Worm (Caenorhabditis elegans) whole organism, L2 larva: ENCODE measurements around the gene F22F1.2.

Source experiments
- egl-27 ChIP-seq: sonication (generic microtip); optimal IDR thresholded peaks from 3 replicates; lab custom pipeline; 2017; ENCODE audit warnings: missing biosample characterization, missing genetic modification reagents, missing genetic modification characterization
- gmeb-1 ChIP-seq: fragments of 150-350 bp; optimal IDR thresholded peaks from 2 replicates; lab custom pipeline; 2014; ENCODE audit warnings: missing biosample characterization, missing genetic modification characterization
- lin-39 ChIP-seq: fragments of 150-350 bp; optimal IDR thresholded peaks from 2 replicates; lab custom pipeline; 2014; ENCODE audit warnings: missing biosample characterization, missing genetic modification reagents, missing genetic modification characterization
- nhr-11 ChIP-seq: fragments of 150-350 bp; optimal IDR thresholded peaks from 2 replicates; lab custom pipeline; 2014; ENCODE audit warnings: missing biosample characterization, missing genetic modification characterization
- nhr-23 ChIP-seq: fragments of 150-350 bp; optimal IDR thresholded peaks from 2 replicates; lab custom pipeline; 2014; ENCODE audit warnings: missing biosample characterization, missing genetic modification reagents, missing genetic modification characterization
- nhr-237 ChIP-seq: fragments of 150-350 bp; optimal IDR thresholded peaks from 2 replicates; lab custom pipeline; 2014; ENCODE audit warnings: missing biosample characterization, missing genetic modification characterization
- sem-4 ChIP-seq: fragments of 150-350 bp; optimal IDR thresholded peaks from 2 replicates; lab custom pipeline; 2014; ENCODE audit warnings: missing biosample characterization, missing genetic modification reagents, missing genetic modification characterization
- sma-3 ChIP-seq: sonication (generic microtip); optimal IDR thresholded peaks from 2 replicates; lab custom pipeline; 2016; ENCODE audit warnings: missing genetic modification reagents, missing genetic modification characterization, missing compliant biosample characterization
- unc-62 ChIP-seq: fragments of 150-350 bp; optimal IDR thresholded peaks from 2 replicates; lab custom pipeline; 2014; ENCODE audit warnings: missing biosample characterization, missing genetic modification reagents, missing genetic modification characterization
- ztf-11 ChIP-seq: sonication (generic microtip); optimal IDR thresholded peaks from 2 replicates; lab custom pipeline; 2017; ENCODE audit warnings: missing biosample characterization, missing genetic modification characterization
- ztf-4 ChIP-seq: fragments of 150-350 bp; optimal IDR thresholded peaks from 2 replicates; lab custom pipeline; 2014; ENCODE audit warnings: missing biosample characterization, missing genetic modification characterization

ce11 chrX:8116157-8116556, 34.4 kb downstream of the F22F1.2 start, which contains the start of gene hlh-8:
- no peak for TF ChIP-seq nhr-11
- no peak for TF ChIP-seq unc-62
- no peak for TF ChIP-seq gmeb-1 (tag; lab: Kevin White, UChicago)
- no peak for TF ChIP-seq nhr-23
- TF ChIP-seq sem-4 = no peak
- TF ChIP-seq egl-27 (tag; lab: Kevin White, UChicago) = no peak
- no peak for TF ChIP-seq ztf-11 (tag; lab: Kevin White, UChicago)
- no peak for TF ChIP-seq nhr-237 (tag; lab: Kevin White, UChicago)
- TF ChIP-seq lin-39 (tag; lab: Kevin White, UChicago) = no peak
- TF ChIP-seq sma-3 (GFP tag; lab: Kevin White, UChicago) = no peak
- no peak for TF ChIP-seq ztf-4 (tag; lab: Kevin White, UChicago)
